Worm (Caenorhabditis elegans) whole organism, L4 larva: ENCODE measurements around the gene R10D12.7.

Experiments used
- aly-2 ChIP-seq: sonication (generic microtip); optimal IDR thresholded peaks from 2 replicates; lab custom pipeline; 2018; ENCODE audit warnings: missing biosample characterization, missing genetic modification characterization
- lsy-2 ChIP-seq, 2 experiments: fragments of 150-350 bp in 1 of 2; sonication (generic microtip) in 1 of 2; optimal IDR thresholded peaks; 2 replicates each; lab custom pipeline; 2014 to 2017; ENCODE audit warnings: missing biosample characterization in 2 of 2, missing genetic modification characterization in 2 of 2
- nhr-25 ChIP-seq: sonication (generic microtip); optimal IDR thresholded peaks from 2 replicates; lab custom pipeline; 2017; ENCODE audit warnings: missing genetic modification characterization, mild to moderate bottlenecking, missing compliant biosample characterization, antibody characterized with exemption, moderate library complexity, borderline replicate concordance; ENCODE audit not compliant: insufficient read depth
- snpc-4 ChIP-seq: fragments of 150-350 bp; optimal IDR thresholded peaks from 2 replicates; lab custom pipeline; 2014; ENCODE audit warnings: missing biosample characterization, missing genetic modification characterization

ce11 chrV:13961927-13962419 lies 12.1 kb downstream of the R10D12.7 start, which contains the start of the genes algn-13 and R10D12.13:
- TF ChIP-seq lsy-2 (tag; optimal IDR thresholded peaks at IDR 0.05; lab: Kevin White, UChicago): no peak
- no peak for TF ChIP-seq nhr-25 (tag; lab: Kevin White, UChicago)
- no peak for TF ChIP-seq snpc-4 (tag; lab: Kevin White, UChicago)
- no peak for TF ChIP-seq aly-2 (tag; lab: Kevin White, UChicago)
